Worm (Caenorhabditis elegans): ENCODE results near the gene ZK1098.9.

The ZK1098.9 gene

DNA sequence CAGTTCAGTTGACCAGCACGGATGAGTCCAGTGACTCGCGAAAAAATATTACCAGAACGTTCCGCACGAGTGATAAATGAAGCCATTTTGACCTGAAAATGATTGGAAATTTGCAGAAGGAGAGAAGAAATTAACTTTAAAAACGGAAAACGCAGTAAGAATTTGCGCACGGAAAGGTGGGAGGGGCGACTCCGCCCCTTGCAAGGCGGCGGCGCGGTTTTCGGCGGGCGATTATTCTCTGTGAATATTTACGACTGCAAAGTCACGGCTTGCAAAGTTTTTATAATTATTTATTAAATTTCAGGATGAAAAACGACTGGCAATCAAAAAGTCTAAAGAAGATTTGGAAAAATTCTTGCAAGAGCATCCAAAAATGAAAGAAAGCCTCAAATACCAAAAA is 20.6 kb upstream of the ZK1098.9 start, which contains the start of gene mrps-23:
TSS of gene mrps-23 (minus strand) at position 92 of the 400 bp plus-strand sequence.
- TF ChIP-seq daf-12 (tag; optimal IDR thresholded peaks at IDR 0.05): no peak
- TF ChIP-seq nhr-23 (tag; optimal IDR thresholded peaks at IDR 0.05): no peak
- TF ChIP-seq nfya-1 (tag; optimal IDR thresholded peaks at IDR 0.05; ENCODE audit: insufficient read depth): peak; percentile 48
- TF ChIP-seq hmg-11 (tag; optimal IDR thresholded peaks at IDR 0.05): peak; percentile 22
- no peak for TF ChIP-seq nhr-11 (tag; optimal IDR thresholded peaks at IDR 0.05)
- no peak for TF ChIP-seq unc-39 (tag; optimal IDR thresholded peaks at IDR 0.05)
- no peak for TF ChIP-seq lin-39 (tag; optimal IDR thresholded peaks at IDR 0.05)
- no peak for TF ChIP-seq eor-1 (tag; optimal IDR thresholded peaks at IDR 0.05)
- peak; percentile 3 for TF ChIP-seq pha-4 (tag; optimal IDR thresholded peaks at IDR 0.05)
- TF ChIP-seq ZK546.5 (tag; optimal IDR thresholded peaks at IDR 0.05): no peak
- no peak for TF ChIP-seq fkh-2 (tag; optimal IDR thresholded peaks at IDR 0.05)
- no peak for TF ChIP-seq ceh-16 (tag; optimal IDR thresholded peaks at IDR 0.05)

- TF ChIP-seq lin-15B (tag; optimal IDR thresholded peaks at IDR 0.05) (no peak), aly-2 (tag; optimal IDR thresholded peaks at IDR 0.05) (no peak), unc-39 (tag; optimal IDR thresholded peaks at IDR 0.05) (no peak), skn-1 (tag; optimal IDR thresholded peaks at IDR 0.05) (no peak), elt-3 (tag; optimal IDR thresholded peaks at IDR 0.05) (no peak), pqm-1 (tag; optimal IDR thresholded peaks at IDR 0.05) (no peak), elt-2 (tag; optimal IDR thresholded peaks at IDR 0.05) (no peak), ztf-4 (tag; optimal IDR thresholded peaks at IDR 0.05) (no peak)
Measured at ce11 chrIII:9525252-9525651, 19.0 kb upstream of the ZK1098.9 start, which contains the start of gene trpp-3. trpp-3 (plus strand) TSS chrIII:9525552.

- TF ChIP-seq ceh-28 (tag; optimal IDR thresholded peaks at IDR 0.05) (no peak), ceh-82 (tag; optimal IDR thresholded peaks at IDR 0.05) (no peak), lin-15B (tag; optimal IDR thresholded peaks at IDR 0.05) (no peak)
Measured at ce11 chrIII:9526851-9527250, 17.4 kb upstream of the ZK1098.9 start, which contains the start of gene ZK1098.6. ZK1098.6 (plus strand) TSS chrIII:9527151.

DNA sequence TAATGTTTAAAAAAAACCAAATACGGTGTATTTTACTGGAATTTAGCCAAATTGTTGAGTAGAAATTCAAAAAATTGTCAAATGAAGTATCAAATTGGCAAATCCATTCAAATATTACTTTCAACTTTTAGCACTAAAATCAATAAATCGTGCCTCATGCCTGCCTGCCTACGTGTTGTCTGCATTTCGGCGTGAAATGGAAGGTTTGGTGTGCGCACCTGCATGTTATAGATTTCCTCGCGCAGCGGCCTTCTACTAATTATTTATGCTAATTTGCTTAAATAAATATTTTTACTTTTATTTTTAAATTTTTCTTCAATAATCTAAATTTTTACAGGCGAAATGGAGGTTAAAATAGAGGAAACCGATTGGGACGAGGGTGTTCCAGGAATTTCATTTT is 15.4 kb upstream of the ZK1098.9 start, which contains the start of gene ZK1098.2:
TSS of gene ZK1098.2 (plus strand) at position 336 of the 400 bp plus-strand sequence.
- TF ChIP-seq ztf-4 (tag; optimal IDR thresholded peaks at IDR 0.05) (no peak), eor-1 (tag; optimal IDR thresholded peaks at IDR 0.05) (no peak), unc-39 (tag; optimal IDR thresholded peaks at IDR 0.05) (no peak), nhr-12 (tag; optimal IDR thresholded peaks at IDR 0.05) (no peak), fkh-10 (GFP tag; optimal IDR thresholded peaks at IDR 0.05) (no peak), nhr-23 (tag; optimal IDR thresholded peaks at IDR 0.05) (no peak), tbx-2 (tag; optimal IDR thresholded peaks at IDR 0.05) (no peak), egl-5 (tag; optimal IDR thresholded peaks at IDR 0.05) (no peak), pha-4 (tag; optimal IDR thresholded peaks at IDR 0.05) (peak; percentile 69), nhr-11 (tag; optimal IDR thresholded peaks at IDR 0.05) (no peak), lsy-12 (tag; optimal IDR thresholded peaks at IDR 0.05) (no peak), nhr-77 (tag; optimal IDR thresholded peaks at IDR 0.05) (no peak), pqm-1 (tag; optimal IDR thresholded peaks at IDR 0.05) (no peak), daf-12 (tag; optimal IDR thresholded peaks at IDR 0.05) (no peak), nfya-1 (tag; optimal IDR thresholded peaks at IDR 0.05; ENCODE audit: insufficient read depth) (peak; percentile 34), fkh-2 (tag; optimal IDR thresholded peaks at IDR 0.05) (no peak), elt-1 (tag; optimal IDR thresholded peaks at IDR 0.05) (no peak)

DNA sequence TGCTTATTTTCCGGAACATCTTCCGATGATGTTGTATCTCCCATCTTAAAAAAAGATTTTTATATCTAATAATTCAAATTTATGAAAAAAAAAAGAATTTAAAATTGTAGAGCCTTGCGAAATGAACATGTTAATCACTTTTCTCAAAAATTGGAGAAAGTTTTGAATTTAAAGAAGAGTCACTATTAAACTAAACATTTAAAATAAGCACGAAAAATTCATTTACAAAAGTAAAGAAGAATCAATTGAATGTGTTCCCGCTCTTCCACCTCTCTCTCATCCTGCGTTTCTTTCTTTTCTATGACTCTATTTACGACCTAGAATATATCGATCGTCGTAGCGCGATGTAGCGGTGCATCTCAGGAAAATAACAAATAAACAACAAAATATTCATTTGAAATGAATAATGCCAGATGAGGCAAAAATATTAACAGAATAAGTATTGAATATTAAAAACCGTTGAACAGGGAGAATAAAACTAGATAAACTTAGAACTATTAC is 5.5 kb upstream of the ZK1098.9 start, which contains the start of gene ZK1098.3:
TSS of gene ZK1098.3 (minus strand) at position 51 of the 501 bp plus-strand sequence.
- TF ChIP-seq elt-1 (tag; optimal IDR thresholded peaks at IDR 0.05): no peak
- peak; percentile 67 for TF ChIP-seq pha-4 (tag; optimal IDR thresholded peaks at IDR 0.05)
- TF ChIP-seq ceh-28 (tag; optimal IDR thresholded peaks at IDR 0.05): peak; percentile 63
- TF ChIP-seq nfya-1 (tag; optimal IDR thresholded peaks at IDR 0.05; ENCODE audit: insufficient read depth): peak; percentile 44

- TF ChIP-seq nhr-25 (tag; optimal IDR thresholded peaks at IDR 0.05) (no peak), ceh-16 (tag; optimal IDR thresholded peaks at IDR 0.05) (no peak), skn-1 (tag; optimal IDR thresholded peaks at IDR 0.05) (no peak), ceh-82 (tag; optimal IDR thresholded peaks at IDR 0.05) (no peak), nfya-1 (tag; optimal IDR thresholded peaks at IDR 0.05; ENCODE audit: insufficient read depth) (no peak), nhr-237 (tag; optimal IDR thresholded peaks at IDR 0.05) (no peak), nhr-77 (tag; optimal IDR thresholded peaks at IDR 0.05) (no peak), fos-1 (tag; optimal IDR thresholded peaks at IDR 0.05) (no peak), nhr-76 (tag; optimal IDR thresholded peaks at IDR 0.05) (no peak), tbx-2 (tag; optimal IDR thresholded peaks at IDR 0.05) (no peak), nhr-23 (tag; optimal IDR thresholded peaks at IDR 0.05) (no peak), egl-5 (tag; optimal IDR thresholded peaks at IDR 0.05) (no peak), ama-1 (optimal IDR thresholded peaks at IDR 0.05) (no peak)
Measured at ce11 chrIII:9542280-9542679, 1.9 kb upstream of the ZK1098.9 start, which contains the start of gene mut-7. mut-7 (minus strand) TSS chrIII:9542380.
